Worm (Caenorhabditis elegans): ENCODE measurements around the gene fbxb-26.

DNA sequence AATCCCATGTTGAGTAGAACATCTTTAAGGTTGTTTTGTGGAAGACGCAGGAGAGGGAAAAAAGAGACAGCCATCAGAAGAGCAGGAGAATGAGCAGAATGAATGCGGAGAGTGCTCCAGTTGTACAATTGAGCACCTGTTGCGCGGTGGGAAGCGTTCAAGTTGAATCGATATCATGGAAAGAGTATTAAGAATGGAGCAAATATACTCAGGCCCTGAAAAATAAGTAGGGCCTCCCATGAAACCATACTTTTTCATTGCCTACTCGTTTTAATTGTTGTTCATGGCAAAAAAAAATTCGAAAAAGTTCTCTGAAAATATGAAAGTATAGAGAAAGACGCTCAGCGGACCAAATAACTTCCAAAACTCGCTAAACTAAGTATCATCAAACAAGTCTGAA lies 36.8 kb downstream of the fbxb-26 start, which contains the start of gene fbxb-48:
- no peak for TF ChIP-seq ces-1 (GFP tag; optimal IDR thresholded peaks at IDR 0.05)
- no peak for TF ChIP-seq aha-1 (tag; optimal IDR thresholded peaks at IDR 0.05)
- TF ChIP-seq nhr-12 (tag; optimal IDR thresholded peaks at IDR 0.05): no peak
- TF ChIP-seq C04F5.9 (tag; optimal IDR thresholded peaks at IDR 0.05): no peak
- TF ChIP-seq nhr-19 (GFP tag; conservative IDR thresholded peaks at IDR 0.05): no peak
- TF ChIP-seq mdl-1 (tag; optimal IDR thresholded peaks at IDR 0.05): no peak
- no peak for TF ChIP-seq dpl-1 (GFP tag; optimal IDR thresholded peaks at IDR 0.05)
- TF ChIP-seq nhr-71 (tag; optimal IDR thresholded peaks at IDR 0.05): no peak

Measured in whole organism, L1 larva.